Fruit fly (Drosophila melanogaster) whole organism, adult: ENCODE results near the gene HisRS.

Experiments
- CG11617 ChIP-seq: fragments of 200-800 bp; sonication (Bioruptor generic); optimal IDR thresholded peaks from 2 replicates; lab custom pipeline; 2017; ENCODE audit warnings: mild to moderate bottlenecking, missing biosample characterization, missing genetic modification reagents, missing genetic modification characterization
- CG14711 ChIP-seq: fragments of 200-800 bp; sonication (Bioruptor generic); optimal IDR thresholded peaks from 2 replicates; lab custom pipeline; 2018; ENCODE audit warnings: missing biosample characterization, mild to moderate bottlenecking, missing genetic modification characterization, moderate library complexity
- CG1620 ChIP-seq: fragments of 200-800 bp; sonication (Bioruptor generic); optimal IDR thresholded peaks from 2 replicates; lab custom pipeline; 2016; ENCODE audit warnings: missing biosample characterization, missing genetic modification characterization
- CG33017 ChIP-seq: fragments of 200-800 bp; sonication (Bioruptor generic); optimal IDR thresholded peaks from 2 replicates; lab custom pipeline; 2018; ENCODE audit warnings: missing biosample characterization, mild to moderate bottlenecking, missing genetic modification characterization, moderate library complexity
- CG7101 ChIP-seq: fragments of 200-800 bp; sonication (Bioruptor generic); optimal IDR thresholded peaks from 2 replicates; lab custom pipeline; 2018; ENCODE audit warnings: missing biosample characterization, mild to moderate bottlenecking, missing genetic modification characterization, moderate library complexity
- Clk ChIP-seq: fragments of 200-800 bp; sonication (Bioruptor generic); optimal IDR thresholded peaks from 2 replicates; lab custom pipeline; 2017; ENCODE audit warnings: missing biosample characterization, missing genetic modification characterization
- cic ChIP-seq: fragments of 200-800 bp; sonication (Bioruptor generic); optimal IDR thresholded peaks from 2 replicates; lab custom pipeline; 2017; ENCODE audit warnings: missing biosample characterization, mild to moderate bottlenecking, missing genetic modification characterization, moderate library complexity
- cnc ChIP-seq, 2 experiments: fragments of >200 bp; optimal IDR thresholded peaks; 2 replicates each; lab custom pipeline; 2017
- kay ChIP-seq: fragments of 200-800 bp; sonication (Bioruptor generic); peaks from one replicate; lab custom pipeline; 2016; ENCODE audit warnings: missing biosample characterization, missing genetic modification characterization, borderline replicate concordance
- ovo ChIP-seq: fragments of 200-800 bp; sonication (Bioruptor generic); optimal IDR thresholded peaks from 2 replicates; lab custom pipeline; 2016; ENCODE audit warnings: missing biosample characterization, missing genetic modification characterization

DNA sequence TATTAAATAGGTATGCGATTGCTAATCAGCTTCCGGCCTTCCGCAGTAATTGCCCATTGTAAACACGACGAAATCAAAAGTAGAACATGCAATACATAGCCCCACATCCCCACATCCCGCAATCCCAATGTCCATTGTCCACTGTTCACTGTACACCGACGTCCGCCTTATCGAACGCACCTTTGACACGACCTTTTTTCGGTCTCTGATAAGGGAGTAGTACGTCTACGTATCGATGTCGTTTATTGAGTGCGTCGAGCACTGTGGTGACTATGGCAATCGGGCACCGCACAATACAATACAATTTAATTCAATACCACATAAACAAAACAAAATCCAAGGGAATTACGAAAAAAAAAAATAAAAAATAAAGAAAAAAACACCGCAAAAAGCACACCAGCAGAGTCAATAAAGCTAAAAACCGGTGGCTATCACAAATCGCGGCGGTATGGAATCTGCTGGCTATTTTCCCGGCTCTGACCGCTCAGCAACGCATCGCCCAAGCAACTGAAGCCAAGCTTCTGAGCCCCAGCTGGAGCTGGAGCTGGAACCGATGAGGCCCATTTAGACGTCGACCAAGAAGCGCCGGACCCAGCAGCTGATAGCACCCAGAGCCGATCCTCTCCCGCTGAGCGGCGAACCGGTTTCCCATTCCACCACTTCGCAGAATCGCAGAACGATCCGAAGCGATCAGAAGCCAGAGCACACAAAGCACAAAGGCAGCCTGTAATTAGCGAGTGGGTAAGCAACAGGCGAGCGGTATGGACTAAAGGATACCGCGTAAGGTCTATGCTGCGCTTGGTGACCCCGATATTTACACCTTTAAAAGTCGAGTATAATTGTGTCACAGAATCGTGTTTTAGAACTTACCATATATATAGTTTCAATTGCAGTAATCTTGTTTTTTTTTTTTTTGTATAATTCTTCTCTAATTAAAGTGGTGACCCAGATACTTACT, 31.7 kb upstream of the HisRS start, which contains the start of gene Hayan:
- TF ChIP-seq cic (GFP tag; lab: Kevin White, UChicago) (no peak), CG14711 (tag; lab: Kevin White, UChicago) (no peak), kay (no peak), Clk (GFP tag; lab: Kevin White, UChicago) (no peak), CG7101 (no peak), ovo (GFP tag; lab: Kevin White, UChicago) (no peak), CG1620 (GFP tag; lab: Kevin White, UChicago) (no peak), CG11617 (no peak), CG33017 (no peak), cnc (optimal IDR thresholded peaks at IDR 0.05; lab: Kevin White, UChicago) (no peak)
